Worm (Caenorhabditis elegans): ENCODE results near the gene C07A12.7.

- TF ChIP-seq F49E8.2 (tag; optimal IDR thresholded peaks at IDR 0.05; ENCODE audit: insufficient read depth) (no peak), ztf-25 (GFP tag; IDR thresholded peaks at IDR 0.05) (no peak), lag-1 (GFP tag; IDR thresholded peaks at IDR 0.05) (no peak), tlf-1 (GFP tag; optimal IDR thresholded peaks at IDR 0.05) (no peak), repo-1 (tag; optimal IDR thresholded peaks at IDR 0.05) (no peak), snpc-4 (GFP tag; optimal IDR thresholded peaks at IDR 0.05) (no peak), snpc-4 (tag; optimal IDR thresholded peaks at IDR 0.05) (no peak), tbp1 (GFP tag; optimal IDR thresholded peaks at IDR 0.05) (no peak), dox-1 (GFP tag; IDR thresholded peaks at IDR 0.05) (no peak), tbx-9 (tag; optimal IDR thresholded peaks at IDR 0.05; ENCODE audit: borderline replicate concordance) (no peak), ceh-58 (GFP tag; IDR thresholded peaks at IDR 0.05) (no peak), mel-28 (tag; optimal IDR thresholded peaks at IDR 0.05; ENCODE audit: borderline replicate concordance) (no peak), nfya-1 (tag; optimal IDR thresholded peaks at IDR 0.05; ENCODE audit: borderline replicate concordance, insufficient read depth) (no peak), dpl-1 (GFP tag; optimal IDR thresholded peaks at IDR 0.05) (no peak)
Measured at ce11 chrX:4556028-4556427, 34.1 kb upstream of the C07A12.7 start.

Measured in whole organism, young adult.